In the genomic region with DNA sequence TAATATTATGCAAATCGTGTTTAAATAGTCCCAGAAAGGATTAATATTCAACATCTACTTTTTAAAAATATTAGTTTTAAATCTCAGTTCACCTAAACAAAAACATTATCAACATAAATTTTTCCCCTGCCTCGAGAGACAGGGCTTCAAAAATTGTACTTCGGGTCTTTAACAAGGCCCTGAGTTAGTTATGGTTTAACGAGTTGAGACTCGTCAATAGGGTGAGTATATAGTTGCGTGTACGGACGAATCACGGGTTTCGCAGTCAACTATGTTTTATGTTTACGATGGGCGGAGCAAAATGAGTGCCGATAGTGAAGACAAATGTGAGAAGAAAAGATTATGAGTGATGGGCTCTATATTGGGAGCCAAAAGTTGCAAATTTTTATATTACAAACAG, we compare ENCODE assay signal across 1 worm cellular context.
TF ChIP-seq lines count a peak whose summit lies in the region.

No protein-coding gene starts in this region.

TF ChIP-seq in whole organism, young adult, 124 proteins besides CTCF, POLR2A, EP300 and RAD21 (continued from another document):
- TF ChIP-seq B0336.3 (GFP tag; IDR thresholded peaks at IDR 0.05; lab: Robert Waterston, UW) (peak; percentile 53; the same call in 1 of the 2 replicates), ceh-27 (GFP tag; optimal IDR thresholded peaks at IDR 0.05; lab: Kevin White, UChicago) (no peak), somi-1 (GFP tag; optimal IDR thresholded peaks at IDR 0.05; lab: Kevin White, UChicago) (no peak), pha-4 (tag; optimal IDR thresholded peaks at IDR 0.05; lab: Kevin White, UChicago) (no peak), madf-10 (tag; optimal IDR thresholded peaks at IDR 0.05; lab: Kevin White, UChicago) (no peak), attf-6 (GFP tag; IDR thresholded peaks at IDR 0.05; lab: Robert Waterston, UW) (no peak), nfyb-1 (GFP tag; IDR thresholded peaks at IDR 0.05; lab: Robert Waterston, UW) (no peak; the same call in 1 of the 2 replicates)
